Worm (Caenorhabditis elegans) whole organism, late embryonic: ENCODE data around the gene F02E11.3.

ENCODE experiments used
- C08G9.2 ChIP-seq: sonication (generic microtip); optimal IDR thresholded peaks from 2 replicates; lab custom pipeline; 2016; ENCODE audit warnings: mild to moderate bottlenecking, missing genetic modification characterization, moderate library complexity, missing compliant biosample characterization
- C38D4.7 ChIP-seq: fragments of 200-800 bp; sonication (Bioruptor generic); optimal IDR thresholded peaks from 2 replicates; lab custom pipeline; 2018; ENCODE audit warnings: mild to moderate bottlenecking, missing genetic modification characterization, moderate library complexity, missing compliant biosample characterization
- K02D7.2 ChIP-seq: sonication (generic microtip); optimal IDR thresholded peaks from 2 replicates; lab custom pipeline; 2017; ENCODE audit warnings: mild to moderate bottlenecking, missing genetic modification characterization, missing compliant biosample characterization
- K09A11.1 ChIP-seq: sonication (generic microtip); optimal IDR thresholded peaks from 2 replicates; lab custom pipeline; 2017; ENCODE audit warnings: antibody characterized with exemption, mild to moderate bottlenecking, missing genetic modification characterization, missing compliant biosample characterization; ENCODE audit not compliant: insufficient read depth
- T23F11.4 ChIP-seq: fragments of 200-800 bp; sonication (Bioruptor generic); optimal IDR thresholded peaks from 2 replicates; lab custom pipeline; 2018; ENCODE audit warnings: mild to moderate bottlenecking, missing genetic modification characterization, missing compliant biosample characterization
- ama-1 ChIP-seq: fragments of 150-350 bp; optimal IDR thresholded peaks from 2 replicates; lab custom pipeline; 2014
- ceh-19 ChIP-seq: fragments of 200-800 bp; sonication (Bioruptor generic); optimal IDR thresholded peaks from 2 replicates; lab custom pipeline; 2018; ENCODE audit warnings: mild to moderate bottlenecking, missing genetic modification characterization, missing compliant biosample characterization
- ceh-2 ChIP-seq: sonication (generic microtip); optimal IDR thresholded peaks from 2 replicates; lab custom pipeline; 2016; ENCODE audit warnings: missing genotype, missing genetic modification characterization, missing compliant biosample characterization
- ceh-24 ChIP-seq: sonication (generic microtip); optimal IDR thresholded peaks from 2 replicates; lab custom pipeline; 2016; ENCODE audit warnings: mild to moderate bottlenecking, missing genetic modification characterization, missing compliant biosample characterization
- ceh-30 ChIP-seq: fragments of 150-350 bp; optimal IDR thresholded peaks from 2 replicates; lab custom pipeline; 2014; ENCODE audit warnings: missing biosample characterization, missing genetic modification characterization
- ceh-31 ChIP-seq: sonication (generic microtip); optimal IDR thresholded peaks from 2 replicates; lab custom pipeline; 2016; ENCODE audit warnings: missing genetic modification characterization, missing compliant biosample characterization
- ceh-34 ChIP-seq: sonication (generic microtip); optimal IDR thresholded peaks from 2 replicates; lab custom pipeline; 2016; ENCODE audit warnings: mild to moderate bottlenecking, missing genetic modification characterization, missing compliant biosample characterization
- ceh-48 ChIP-seq: sonication (generic microtip); optimal IDR thresholded peaks from 2 replicates; lab custom pipeline; 2016; ENCODE audit warnings: missing genetic modification characterization, inconsistent platforms, missing compliant biosample characterization
- ceh-6 ChIP-seq: fragments of 200-800 bp; sonication (Bioruptor generic); optimal IDR thresholded peaks from 2 replicates; lab custom pipeline; 2018; ENCODE audit warnings: mild to moderate bottlenecking, missing genetic modification characterization, missing compliant biosample characterization
- dmd-4 ChIP-seq: sonication (generic microtip); optimal IDR thresholded peaks from 2 replicates; lab custom pipeline; 2016; ENCODE audit warnings: borderline replicate concordance, missing genetic modification characterization, missing compliant biosample characterization
- dve-1 ChIP-seq: sonication (generic microtip); optimal IDR thresholded peaks from 2 replicates; lab custom pipeline; 2017; ENCODE audit warnings: antibody characterized with exemption, mild to moderate bottlenecking, missing genetic modification characterization, missing compliant biosample characterization
- elt-2 ChIP-seq: sonication (generic microtip); optimal IDR thresholded peaks from 2 replicates; lab custom pipeline; 2016; ENCODE audit warnings: missing genetic modification reagents, missing genetic modification characterization, missing compliant biosample characterization
- elt-4 ChIP-seq: sonication (generic microtip); optimal IDR thresholded peaks from 2 replicates; lab custom pipeline; 2016; ENCODE audit warnings: missing genetic modification characterization, missing compliant biosample characterization
- eyg-1 ChIP-seq: sonication (generic microtip); optimal IDR thresholded peaks from 2 replicates; lab custom pipeline; 2016; ENCODE audit warnings: missing genotype, missing genetic modification characterization, missing compliant biosample characterization
- fkh-10 ChIP-seq: fragments of 150-350 bp; optimal IDR thresholded peaks from 2 replicates; lab custom pipeline; 2014; ENCODE audit warnings: missing biosample characterization, missing genetic modification reagents, missing genetic modification characterization
- fkh-6 ChIP-seq: sonication (generic microtip); optimal IDR thresholded peaks from 2 replicates; lab custom pipeline; 2016; ENCODE audit warnings: missing genetic modification characterization, missing compliant biosample characterization
- gmeb-2 ChIP-seq: sonication (generic microtip); optimal IDR thresholded peaks from 2 replicates; lab custom pipeline; 2016; ENCODE audit warnings: missing genetic modification characterization, inconsistent platforms, missing compliant biosample characterization
- hlh-15 ChIP-seq: sonication (generic microtip); optimal IDR thresholded peaks from 2 replicates; lab custom pipeline; 2016; ENCODE audit warnings: missing genetic modification characterization, missing compliant biosample characterization
- hlh-30 ChIP-seq: sonication (generic microtip); optimal IDR thresholded peaks from 2 replicates; lab custom pipeline; 2017; ENCODE audit warnings: antibody characterized with exemption, missing genetic modification characterization, missing compliant biosample characterization; ENCODE audit not compliant: insufficient read depth
- lim-6 ChIP-seq: sonication (generic microtip); optimal IDR thresholded peaks from 2 replicates; lab custom pipeline; 2016; ENCODE audit warnings: missing genetic modification characterization, missing compliant biosample characterization
- madf-2 ChIP-seq: sonication (generic microtip); optimal IDR thresholded peaks from 2 replicates; lab custom pipeline; 2017; ENCODE audit warnings: missing genetic modification characterization, missing compliant biosample characterization
- nfya-1 ChIP-seq: sonication (generic microtip); optimal IDR thresholded peaks from 2 replicates; lab custom pipeline; 2017; ENCODE audit warnings: missing genetic modification characterization, mild to moderate bottlenecking, missing compliant biosample characterization, antibody characterized with exemption, moderate library complexity
- nhr-232 ChIP-seq: sonication (generic microtip); optimal IDR thresholded peaks from 2 replicates; lab custom pipeline; 2016; ENCODE audit warnings: missing genetic modification characterization, missing compliant biosample characterization
- npax-4 ChIP-seq: sonication (generic microtip); optimal IDR thresholded peaks from 2 replicates; lab custom pipeline; 2016; ENCODE audit warnings: missing genetic modification characterization, missing compliant biosample characterization
- odd-2 ChIP-seq: sonication (generic microtip); optimal IDR thresholded peaks from 2 replicates; lab custom pipeline; 2017; ENCODE audit warnings: antibody characterized with exemption, mild to moderate bottlenecking, missing genetic modification characterization, missing compliant biosample characterization
- pat-9 ChIP-seq: fragments of 200-800 bp; sonication (Bioruptor generic); optimal IDR thresholded peaks from 2 replicates; lab custom pipeline; 2018; ENCODE audit warnings: mild to moderate bottlenecking, missing genetic modification characterization, moderate library complexity, missing compliant biosample characterization
- pax-1 ChIP-seq: fragments of 150-350 bp; optimal IDR thresholded peaks from 2 replicates; lab custom pipeline; 2014; ENCODE audit warnings: missing biosample characterization, missing genetic modification characterization
- rnt-1 ChIP-seq: sonication (generic microtip); optimal IDR thresholded peaks from 2 replicates; lab custom pipeline; 2016; ENCODE audit warnings: missing genetic modification characterization, missing compliant biosample characterization
- sdc-2 ChIP-seq: sonication (generic microtip); optimal IDR thresholded peaks from 2 replicates; lab custom pipeline; 2016; ENCODE audit warnings: missing genotype, missing genetic modification characterization, missing compliant biosample characterization
- sox-2 ChIP-seq: fragments of 200-800 bp; sonication (Bioruptor generic); IDR thresholded peaks from 2 replicates; pipeline ENCODE4 v1.3.6; 2022; ENCODE audit warnings: missing genetic modification reagents, missing genetic modification characterization, missing compliant biosample characterization
- sox-4 ChIP-seq: sonication (generic microtip); optimal IDR thresholded peaks from 2 replicates; lab custom pipeline; 2017; ENCODE audit warnings: mild to moderate bottlenecking, missing genetic modification characterization, inconsistent platforms, missing compliant biosample characterization
- syd-9 ChIP-seq: sonication (generic microtip); optimal IDR thresholded peaks from 2 replicates; lab custom pipeline; 2016; ENCODE audit warnings: mild to moderate bottlenecking, missing genetic modification characterization, moderate library complexity, missing compliant biosample characterization
- ttx-3 ChIP-seq: sonication (generic microtip); optimal IDR thresholded peaks from 2 replicates; lab custom pipeline; 2016; ENCODE audit warnings: missing genetic modification reagents, missing genetic modification characterization, missing compliant biosample characterization
- unc-42 ChIP-seq: sonication (generic microtip); optimal IDR thresholded peaks from 2 replicates; lab custom pipeline; 2016; ENCODE audit warnings: missing genotype, missing genetic modification characterization, missing compliant biosample characterization
- unc-55 ChIP-seq: sonication (generic microtip); optimal IDR thresholded peaks from 2 replicates; lab custom pipeline; 2017; ENCODE audit warnings: missing biosample characterization, missing genetic modification reagents, missing genetic modification characterization
- unc-86 ChIP-seq: sonication (generic microtip); optimal IDR thresholded peaks from 2 replicates; lab custom pipeline; 2016; ENCODE audit warnings: missing genetic modification characterization, missing compliant biosample characterization
- ztf-16 ChIP-seq: sonication (generic microtip); optimal IDR thresholded peaks from 2 replicates; lab custom pipeline; 2017; ENCODE audit warnings: missing genetic modification characterization, missing compliant biosample characterization

Gene F02E11.3

DNA sequence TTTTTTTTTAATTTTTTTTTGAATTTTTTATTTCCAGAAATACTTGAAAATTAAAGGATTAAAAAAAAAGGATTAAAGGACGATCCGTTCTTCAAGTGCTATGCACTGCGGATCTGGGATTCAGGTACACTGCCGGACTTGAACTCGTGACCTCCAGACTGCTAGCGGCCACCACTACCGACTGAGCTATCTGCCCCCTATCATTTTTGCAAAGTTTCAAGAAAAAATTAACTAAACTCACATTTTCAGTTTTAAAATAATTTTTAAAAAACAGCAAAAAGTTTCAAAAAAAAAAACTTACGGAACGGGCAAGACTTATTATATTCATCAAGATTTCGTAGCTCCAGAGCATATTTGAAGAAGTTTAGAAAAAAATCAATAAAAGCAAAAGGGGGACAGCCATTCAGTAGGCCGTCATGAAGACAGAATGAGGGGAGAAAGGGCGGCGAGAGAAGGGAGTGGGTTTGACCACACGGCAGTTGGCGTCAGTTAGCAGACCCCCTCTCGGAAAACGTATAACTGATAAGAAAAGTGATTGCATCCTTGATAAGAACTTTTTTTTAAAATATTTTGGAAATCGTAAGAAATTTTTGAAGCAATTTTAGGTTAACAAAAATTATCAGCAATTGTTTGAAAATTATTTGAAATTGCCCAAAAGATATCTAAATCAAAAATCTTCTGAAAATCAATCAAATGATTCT lies 36.3 kb upstream of the F02E11.3 start:
- TF ChIP-seq ceh-48 (tag; lab: Kevin White, UChicago) (peak; percentile 73), hlh-30 (tag; lab: Kevin White, UChicago) (no peak), elt-2 (tag; lab: Kevin White, UChicago) (peak; percentile 68), rnt-1 (tag; lab: Kevin White, UChicago) (peak; percentile 12)

ce11 chrII:3303582-3303981 lies 28.8 kb upstream of the F02E11.3 start:
- TF ChIP-seq unc-86 (tag; lab: Kevin White, UChicago) (no peak), ceh-31 (no peak), unc-55 (GFP tag; lab: Kevin White, UChicago) (peak; percentile 21), nhr-232 (tag; lab: Kevin White, UChicago) (no peak), hlh-30 (tag; lab: Kevin White, UChicago) (no peak), gmeb-2 (tag; lab: Kevin White, UChicago) (no peak), pat-9 (tag; lab: Kevin White, UChicago) (no peak), ceh-48 (tag; lab: Kevin White, UChicago) (peak; percentile 45), sdc-2 (tag; lab: Kevin White, UChicago) (no peak), ceh-6 (GFP tag; lab: Kevin White, UChicago) (no peak), ceh-2 (no peak), nfya-1 (tag; lab: Kevin White, UChicago) (no peak), C08G9.2 (tag; lab: Kevin White, UChicago) (no peak), K02D7.2 (no peak), sox-4 (tag; lab: Kevin White, UChicago) (no peak), sox-2 (GFP tag; lab: Robert Waterston, UW) (no peak), dmd-4 (no peak), ama-1 (peak; percentile 4)

DNA sequence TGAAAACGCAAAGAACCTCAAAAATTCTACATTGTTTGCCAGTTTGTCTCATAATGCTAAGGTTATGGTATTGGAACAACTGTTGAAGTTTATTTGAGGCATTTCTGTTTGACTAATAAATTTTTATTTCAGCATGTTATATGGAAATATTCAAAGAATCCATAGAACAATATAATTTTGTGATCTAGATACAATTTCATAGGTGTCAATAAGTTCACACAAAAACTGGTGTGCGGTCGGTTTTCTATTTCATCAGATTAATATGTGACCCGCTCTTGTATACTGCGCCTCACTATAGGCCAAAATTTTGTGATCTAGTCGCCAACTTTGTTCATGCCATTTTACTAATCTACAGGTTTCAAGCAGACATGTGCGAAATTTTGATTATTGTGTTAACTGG lies 24.6 kb upstream of the F02E11.3 start, which contains the start of gene btb-22:
Gene btb-22 (plus strand): TSS at position 301 of the 400 bp plus-strand sequence.
- no peak for TF ChIP-seq C38D4.7 (GFP tag; lab: Kevin White, UChicago)
- TF ChIP-seq ceh-34, result no peak
- TF ChIP-seq K09A11.1 (tag; lab: Kevin White, UChicago), result no peak
- no peak for TF ChIP-seq syd-9 (tag; lab: Kevin White, UChicago)

DNA sequence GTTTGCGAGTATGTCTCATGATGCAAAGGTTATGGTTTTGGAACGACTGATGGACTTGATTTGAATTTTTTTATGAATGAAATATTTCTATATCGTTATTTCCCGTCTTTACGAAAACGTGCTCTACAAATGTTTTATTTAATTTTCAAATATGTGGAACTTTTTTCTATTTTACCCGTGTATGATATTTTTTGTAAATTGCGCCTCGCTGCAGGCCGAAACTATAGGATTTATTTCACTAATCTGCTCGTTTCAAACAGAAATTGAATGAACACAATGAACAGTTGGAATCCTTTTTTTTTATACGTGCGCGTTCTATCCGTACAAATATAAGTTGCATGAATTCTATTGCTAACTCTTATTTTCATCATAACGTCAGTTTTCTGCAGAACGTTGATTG lies 23.1 kb upstream of the F02E11.3 start, which contains the start of gene btb-18:
Gene btb-18 (plus strand): TSS at position 301 of the 400 bp plus-strand sequence.
- no peak for TF ChIP-seq rnt-1 (tag; lab: Kevin White, UChicago)
- no peak for TF ChIP-seq madf-2
- TF ChIP-seq elt-4 (tag; lab: Kevin White, UChicago), result no peak
- TF ChIP-seq unc-42 (tag; lab: Kevin White, UChicago), result no peak
- no peak for TF ChIP-seq ztf-16
- TF ChIP-seq npax-4, result no peak
- TF ChIP-seq, all 69 proteins: peak for 0

ce11 chrII:3296644-3297043 lies 21.8 kb upstream of the F02E11.3 start, which contains the start of gene btb-16:
btb-16 (plus strand) TSS chrII:3296883.
- TF ChIP-seq elt-2 (tag; lab: Kevin White, UChicago), result peak; percentile 15
- no peak for TF ChIP-seq ttx-3 (tag; lab: Kevin White, UChicago)
- TF ChIP-seq, all 69 proteins: peak for 1

ce11 chrII:3295193-3295592 lies 20.4 kb upstream of the F02E11.3 start, which contains the start of gene btb-17:
btb-17 (plus strand) TSS chrII:3295405.
- TF ChIP-seq hlh-15 (tag; lab: Kevin White, UChicago), result no peak
- TF ChIP-seq fkh-10 (GFP tag; lab: Kevin White, UChicago), result no peak
- no peak for TF ChIP-seq ceh-24 (tag; lab: Kevin White, UChicago)
- no peak for TF ChIP-seq T23F11.4 (GFP tag; lab: Kevin White, UChicago)
- TF ChIP-seq dmd-4, result no peak
- TF ChIP-seq ceh-19 (GFP tag; lab: Kevin White, UChicago), result no peak
- no peak for TF ChIP-seq hlh-30 (tag; lab: Kevin White, UChicago)
- TF ChIP-seq dve-1 (tag; lab: Kevin White, UChicago), result no peak
- TF ChIP-seq pax-1 (tag; lab: Kevin White, UChicago), result no peak
- no peak for TF ChIP-seq eyg-1
- no peak for TF ChIP-seq elt-4 (tag; lab: Kevin White, UChicago)
- TF ChIP-seq ceh-30 (tag; lab: Kevin White, UChicago), result no peak
- TF ChIP-seq rnt-1 (tag; lab: Kevin White, UChicago), result no peak
- TF ChIP-seq fkh-6 (tag; lab: Kevin White, UChicago), result no peak
- TF ChIP-seq odd-2 (tag; lab: Kevin White, UChicago), result no peak
- no peak for TF ChIP-seq sdc-2 (tag; lab: Kevin White, UChicago)
- TF ChIP-seq lim-6 (tag; lab: Kevin White, UChicago), result no peak
